Fruit fly (Drosophila melanogaster) whole organism: ENCODE data around the gene CG43448.

Source experiments
- Dll ChIP-seq: fragments of >200 bp; optimal IDR thresholded peaks from 2 replicates; lab custom pipeline; 2017
- EcR ChIP-seq, 2 experiments: fragments of >200 bp; optimal IDR thresholded peaks; 2 replicates each; lab custom pipeline; 2017; ENCODE audit warnings: missing biosample characterization in 2 of 2, missing genetic modification characterization in 2 of 2, missing genetic modification reagents in 2 of 2
- pan ChIP-seq: fragments of >200 bp; optimal IDR thresholded peaks from 2 replicates; lab custom pipeline; 2017
- psq ChIP-seq: fragments of >200 bp; optimal IDR thresholded peaks from 2 replicates; lab custom pipeline; 2017
- usp ChIP-seq: fragments of >200 bp; optimal IDR thresholded peaks from 2 replicates; lab custom pipeline; 2017; ENCODE audit warnings: missing biosample characterization, missing genetic modification characterization, mixed read lengths

- TF ChIP-seq pan (lab: Kevin White, UChicago) (no peak), psq (lab: Kevin White, UChicago) (no peak), usp (GFP tag; lab: Kevin White, UChicago) (no peak), EcR (GFP tag; optimal IDR thresholded peaks at IDR 0.05; lab: Kevin White, UChicago) (no peak), Dll (lab: Kevin White, UChicago) (no peak)
Observed at dm6 chr3R:30189398-30189797, 48.1 kb downstream of the CG43448 start.
